Worm (Caenorhabditis elegans) whole organism, young adult: ENCODE data around the gene col-99.

Source experiments
- F10E7.11 ChIP-seq: sonication (generic microtip); optimal IDR thresholded peaks from 2 replicates; lab custom pipeline; 2017; ENCODE audit warnings: mild to moderate bottlenecking, missing genetic modification characterization, moderate library complexity, missing compliant biosample characterization
- T07F8.4 ChIP-seq: sonication (generic microtip); optimal IDR thresholded peaks from 2 replicates; lab custom pipeline; 2016; ENCODE audit warnings: mild to moderate bottlenecking, missing genetic modification characterization, moderate library complexity, missing compliant biosample characterization
- T26A5.8 ChIP-seq: sonication (generic microtip); optimal IDR thresholded peaks from 2 replicates; lab custom pipeline; 2016; ENCODE audit warnings: missing genetic modification characterization, missing compliant biosample characterization
- Y53G8AR.9 ChIP-seq: fragments of 200-800 bp; sonication (Bioruptor generic); conservative IDR thresholded peaks from 2 replicates; pipeline ENCODE4 v1.3.6; 2022; ENCODE audit warnings: missing genetic modification reagents, missing genetic modification characterization, missing compliant biosample characterization
- Y79H2A.3 ChIP-seq: fragments of 200-800 bp; sonication (Bioruptor generic); conservative IDR thresholded peaks from 2 replicates; pipeline ENCODE4 v1.3.6; 2022; ENCODE audit warnings: missing genetic modification reagents, missing genetic modification characterization, missing compliant biosample characterization
- ama-1 ChIP-seq, 3 experiments: fragments of 150-350 bp in 1 of 3; sonication (generic microtip) in 2 of 3; optimal IDR thresholded peaks; 2 replicates each; lab custom pipeline; 2014 to 2018; ENCODE audit warnings: missing biosample characterization in 2 of 3, missing genetic modification characterization in 2 of 3, missing genetic modification reagents in 2 of 3
- cebp-1 ChIP-seq, 2 experiments: fragments of 200-800 bp in 1 of 2; sonication (Bioruptor generic) in 1 of 2; sonication (generic microtip) in 1 of 2; IDR thresholded peaks in 1 of 2; optimal IDR thresholded peaks in 1 of 2; 2 replicates each; pipeline versions ENCODE4 v1.3.6 to Lab custom; 2017 to 2022; ENCODE audit warnings: missing compliant biosample characterization in 2 of 2, missing genetic modification characterization in 2 of 2, mild to moderate bottlenecking in 1 of 2, missing genetic modification reagents in 1 of 2, moderate library complexity in 1 of 2
- cebp-2 ChIP-seq: fragments of 200-800 bp; sonication (Bioruptor generic); IDR thresholded peaks from 2 replicates; pipeline ENCODE4 v1.3.6; 2022; ENCODE audit warnings: missing genetic modification characterization, missing compliant biosample characterization
- ceh-100 ChIP-seq: fragments of 200-800 bp; sonication (Bioruptor generic); IDR thresholded peaks from 2 replicates; pipeline ENCODE4 v1.3.6; 2022; ENCODE audit warnings: missing genetic modification reagents, missing genetic modification characterization, missing compliant biosample characterization
- ceh-27 ChIP-seq: fragments of 200-800 bp; sonication (Bioruptor generic); optimal IDR thresholded peaks from 2 replicates; lab custom pipeline; 2018; ENCODE audit warnings: mild to moderate bottlenecking, missing genetic modification characterization, moderate library complexity, missing compliant biosample characterization
- efl-1 ChIP-seq: fragments of 150-350 bp; optimal IDR thresholded peaks from 2 replicates; lab custom pipeline; 2014; ENCODE audit warnings: missing biosample characterization, missing genetic modification reagents, missing genetic modification characterization
- egrh-3 ChIP-seq: fragments of 200-800 bp; sonication (Bioruptor generic); IDR thresholded peaks from 2 replicates; pipeline ENCODE4 v1.3.6; 2022; ENCODE audit warnings: missing genetic modification reagents, missing genetic modification characterization, missing compliant biosample characterization
- fkh-3 ChIP-seq: sonication (generic microtip); optimal IDR thresholded peaks from 2 replicates; lab custom pipeline; 2016; ENCODE audit warnings: mild to moderate bottlenecking, missing genetic modification characterization, missing compliant biosample characterization
- gei-17 ChIP-seq: fragments of 200-800 bp; sonication (Bioruptor generic); optimal IDR thresholded peaks from 2 replicates; lab custom pipeline; 2018; ENCODE audit warnings: mild to moderate bottlenecking, missing genetic modification characterization, missing compliant biosample characterization
- hlh-26 ChIP-seq: fragments of 200-800 bp; sonication (Bioruptor generic); conservative IDR thresholded peaks from 2 replicates; pipeline ENCODE4 v1.3.6; 2022; ENCODE audit warnings: missing genetic modification reagents, missing genetic modification characterization, missing compliant biosample characterization
- lag-1 ChIP-seq: fragments of 200-800 bp; sonication (Bioruptor generic); IDR thresholded peaks from 2 replicates; pipeline ENCODE4 v1.3.6; 2022; ENCODE audit warnings: missing genetic modification reagents, missing genetic modification characterization, missing compliant biosample characterization
- let-526 ChIP-seq: fragments of 200-800 bp; sonication (Bioruptor generic); IDR thresholded peaks from 2 replicates; pipeline ENCODE4 v1.3.6; 2022; ENCODE audit warnings: missing genetic modification reagents, missing genetic modification characterization, missing compliant biosample characterization
- lir-1 ChIP-seq: fragments of 200-800 bp; sonication (Bioruptor generic); conservative IDR thresholded peaks from 2 replicates; pipeline ENCODE4 v1.3.6; 2022; ENCODE audit warnings: missing genetic modification reagents, missing genetic modification characterization, missing compliant biosample characterization
- madf-3 ChIP-seq: fragments of 200-800 bp; sonication (Bioruptor generic); IDR thresholded peaks from 2 replicates; pipeline ENCODE4 v1.3.6; 2022; ENCODE audit warnings: missing genetic modification reagents, missing genetic modification characterization, missing compliant biosample characterization
- madf-6 ChIP-seq: fragments of 200-800 bp; sonication (Bioruptor generic); IDR thresholded peaks from 2 replicates; pipeline ENCODE4 v1.3.6; 2022; ENCODE audit warnings: missing genetic modification reagents, missing genetic modification characterization, missing compliant biosample characterization
- madf-8 ChIP-seq: fragments of 200-800 bp; sonication (Bioruptor generic); conservative IDR thresholded peaks from 2 replicates; pipeline ENCODE4 v1.3.6; 2022; ENCODE audit warnings: missing genetic modification reagents, missing genetic modification characterization, missing compliant biosample characterization
- mcd-1 ChIP-seq: fragments of 200-800 bp; sonication (Bioruptor generic); IDR thresholded peaks from 2 replicates; pipeline ENCODE4 v1.3.6; 2022; ENCODE audit warnings: missing genetic modification reagents, missing genetic modification characterization, missing compliant biosample characterization
- mxl-1 ChIP-seq: sonication (generic microtip); optimal IDR thresholded peaks from 2 replicates; lab custom pipeline; 2016; ENCODE audit warnings: missing genetic modification characterization, missing compliant biosample characterization
- nhr-120 ChIP-seq: fragments of 200-800 bp; sonication (Bioruptor generic); IDR thresholded peaks from 2 replicates; pipeline ENCODE4 v1.3.6; 2022; ENCODE audit warnings: missing genetic modification characterization, missing compliant biosample characterization
- nhr-179 ChIP-seq: sonication (generic microtip); optimal IDR thresholded peaks from 2 replicates; lab custom pipeline; 2016; ENCODE audit warnings: mild to moderate bottlenecking, missing genetic modification characterization, missing compliant biosample characterization
- nhr-27 ChIP-seq: fragments of 200-800 bp; sonication (Bioruptor generic); optimal IDR thresholded peaks from 2 replicates; lab custom pipeline; 2018; ENCODE audit warnings: mild to moderate bottlenecking, missing genetic modification characterization, moderate library complexity, missing compliant biosample characterization
- nhr-90 ChIP-seq: sonication (generic microtip); optimal IDR thresholded peaks from 2 replicates; lab custom pipeline; 2016; ENCODE audit warnings: missing genotype, mild to moderate bottlenecking, missing genetic modification characterization, missing compliant biosample characterization
- repo-1 ChIP-seq: sonication (generic microtip); optimal IDR thresholded peaks from 2 replicates; lab custom pipeline; 2017; ENCODE audit warnings: mild to moderate bottlenecking, missing genetic modification characterization, missing compliant biosample characterization
- sea-2 ChIP-seq: fragments of 200-800 bp; sonication (Bioruptor generic); IDR thresholded peaks from 2 replicates; pipeline ENCODE4 v1.3.6; 2022; ENCODE audit warnings: missing genetic modification characterization, missing compliant biosample characterization
- snpc-1.1 ChIP-seq: sonication (generic microtip); optimal IDR thresholded peaks from 2 replicates; lab custom pipeline; 2017; ENCODE audit warnings: missing genetic modification characterization, mild to moderate bottlenecking, missing compliant biosample characterization, antibody characterized with exemption, moderate library complexity, missing genotype, missing genetic modification reagents; ENCODE audit not compliant: insufficient read depth
- somi-1 ChIP-seq: fragments of 200-800 bp; sonication (Bioruptor generic); optimal IDR thresholded peaks from 2 replicates; lab custom pipeline; 2018; ENCODE audit warnings: mild to moderate bottlenecking, missing genetic modification characterization, missing compliant biosample characterization
- tbx-9 ChIP-seq: sonication (generic microtip); optimal IDR thresholded peaks from 2 replicates; lab custom pipeline; 2016; ENCODE audit warnings: borderline replicate concordance, missing genetic modification characterization, inconsistent platforms, missing compliant biosample characterization
- tlf-1 ChIP-seq: fragments of 200-800 bp; sonication (Bioruptor generic); optimal IDR thresholded peaks from 2 replicates; lab custom pipeline; 2018; ENCODE audit warnings: mild to moderate bottlenecking, missing genetic modification characterization, missing compliant biosample characterization
- unc-62 ChIP-seq: fragments of 150-350 bp; optimal IDR thresholded peaks from 2 replicates; lab custom pipeline; 2014; ENCODE audit warnings: missing biosample characterization, missing genetic modification reagents, missing genetic modification characterization
- xnd-1 ChIP-seq: sonication (generic microtip); optimal IDR thresholded peaks from 2 replicates; lab custom pipeline; 2016; ENCODE audit warnings: missing genotype, missing genetic modification reagents, missing genetic modification characterization, missing compliant biosample characterization
- zfh-2 ChIP-seq: fragments of 200-800 bp; sonication (Bioruptor generic); conservative IDR thresholded peaks from 2 replicates; pipeline ENCODE4 v1.3.6; 2022; ENCODE audit warnings: missing genetic modification reagents, missing genetic modification characterization, missing compliant biosample characterization
- ztf-25 ChIP-seq: fragments of 200-800 bp; sonication (Bioruptor generic); IDR thresholded peaks from 2 replicates; pipeline ENCODE4 v1.3.6; 2022; ENCODE audit warnings: missing genetic modification reagents, missing genetic modification characterization, missing compliant biosample characterization
- ztf-28 ChIP-seq: fragments of 200-800 bp; sonication (Bioruptor generic); IDR thresholded peaks from 2 replicates; pipeline ENCODE4 v1.3.6; 2022; ENCODE audit warnings: missing genetic modification reagents, missing genetic modification characterization, missing compliant biosample characterization
- ztf-6 ChIP-seq: fragments of 200-800 bp; sonication (Bioruptor generic); IDR thresholded peaks from 2 replicates; pipeline ENCODE4 v1.3.6; 2022; ENCODE audit warnings: missing genetic modification reagents, missing genetic modification characterization, missing compliant biosample characterization

col-99 gene

ce11 chrIV:164777-165176, 17.1 kb upstream of the col-99 start, which contains the start of gene cutl-24:
TSS of gene cutl-24 (plus strand) at chrIV:165077.
- no peak for TF ChIP-seq sea-2 (GFP tag; lab: Robert Waterston, UW)
- TF ChIP-seq repo-1 = no peak
- TF ChIP-seq efl-1 (GFP tag; lab: Kevin White, UChicago) = no peak
- TF ChIP-seq nhr-90 (tag; lab: Kevin White, UChicago) = no peak
- no peak for TF ChIP-seq Y53G8AR.9 (GFP tag; lab: Robert Waterston, UW)
- no peak for TF ChIP-seq mcd-1 (GFP tag; lab: Robert Waterston, UW)
- no peak for TF ChIP-seq hlh-26 (GFP tag; lab: Robert Waterston, UW)
- TF ChIP-seq zfh-2 (GFP tag; lab: Robert Waterston, UW) = no peak
- TF ChIP-seq madf-3 (GFP tag; lab: Robert Waterston, UW) = no peak
- TF ChIP-seq lir-1 (GFP tag; lab: Robert Waterston, UW) = no peak
- TF ChIP-seq ztf-6 = no peak
- TF ChIP-seq Y79H2A.3 (GFP tag; lab: Robert Waterston, UW) = no peak
- no peak for TF ChIP-seq F10E7.11
- no peak for TF ChIP-seq ama-1 (optimal IDR thresholded peaks at IDR 0.05; lab: Kevin White, UChicago)
- no peak for TF ChIP-seq ama-1 (GFP tag; optimal IDR thresholded peaks at IDR 0.05; lab: Kevin White, UChicago)
- TF ChIP-seq madf-6 (GFP tag; lab: Robert Waterston, UW) = no peak

DNA sequence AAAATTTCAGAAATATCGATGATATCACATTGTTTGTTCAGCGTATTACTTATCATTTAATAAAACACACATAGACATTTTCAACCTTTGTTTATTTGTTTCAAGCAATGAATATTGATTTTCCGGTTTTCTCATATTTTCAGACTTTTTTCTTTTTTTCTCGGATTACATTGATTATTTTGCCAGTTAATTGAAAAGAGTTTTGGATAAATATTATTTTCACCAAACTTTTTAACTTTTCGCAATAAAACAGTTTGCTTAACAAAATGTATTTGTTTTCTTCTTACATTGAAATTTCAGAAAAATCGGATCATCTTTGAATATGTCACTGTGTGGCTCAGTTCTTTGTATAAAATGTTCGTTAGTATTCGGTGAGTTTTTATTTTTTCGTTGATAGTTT, 14.8 kb upstream of the col-99 start, which contains the start of gene Y38C1AA.6:
Y38C1AA.6 (plus strand) TSS at position 301 of the 400 bp plus-strand sequence.
- TF ChIP-seq xnd-1 (tag; lab: Kevin White, UChicago) (no peak), ztf-28 (GFP tag; lab: Robert Waterston, UW) (no peak), mcd-1 (GFP tag; lab: Robert Waterston, UW) (no peak), let-526 (GFP tag; lab: Robert Waterston, UW) (no peak), cebp-2 (GFP tag; lab: Robert Waterston, UW) (no peak), gei-17 (GFP tag; lab: Kevin White, UChicago) (no peak), ceh-100 (GFP tag; lab: Robert Waterston, UW) (no peak), lag-1 (GFP tag; lab: Robert Waterston, UW) (no peak), madf-8 (no peak), T26A5.8 (tag; lab: Kevin White, UChicago) (no peak), cebp-1 (GFP tag; IDR thresholded peaks at IDR 0.05; lab: Robert Waterston, UW) (no peak), cebp-1 (tag; optimal IDR thresholded peaks at IDR 0.05; lab: Kevin White, UChicago) (no peak), tbx-9 (tag; lab: Kevin White, UChicago) (no peak), ama-1 (optimal IDR thresholded peaks at IDR 0.05; lab: Kevin White, UChicago) (no peak), ama-1 (GFP tag; optimal IDR thresholded peaks at IDR 0.05; lab: Kevin White, UChicago) (no peak)
- TF ChIP-seq, all 124 proteins: peak for 0

ce11 chrIV:159864-160263, 12.1 kb upstream of the col-99 start, which contains the start of gene Y38C1AA.19:
TSS of gene Y38C1AA.19 (plus strand) at chrIV:160164.
- TF ChIP-seq cebp-2 (GFP tag; lab: Robert Waterston, UW) (no peak), madf-3 (GFP tag; lab: Robert Waterston, UW) (no peak), unc-62 (GFP tag; lab: Kevin White, UChicago) (no peak), nhr-120 (no peak), nhr-179 (tag; lab: Kevin White, UChicago) (no peak), fkh-3 (no peak), zfh-2 (GFP tag; lab: Robert Waterston, UW) (no peak), snpc-1.1 (tag; lab: Kevin White, UChicago) (no peak), T07F8.4 (tag; lab: Kevin White, UChicago) (no peak), ztf-25 (GFP tag; lab: Robert Waterston, UW) (no peak), tlf-1 (no peak), somi-1 (GFP tag; lab: Kevin White, UChicago) (no peak), nhr-27 (tag; lab: Kevin White, UChicago) (no peak), egrh-3 (no peak), cebp-1 (GFP tag; IDR thresholded peaks at IDR 0.05; lab: Robert Waterston, UW) (no peak), cebp-1 (tag; optimal IDR thresholded peaks at IDR 0.05; lab: Kevin White, UChicago) (no peak), mxl-1 (tag; lab: Kevin White, UChicago) (no peak), ceh-27 (GFP tag; lab: Kevin White, UChicago) (no peak)
